Fruit fly (Drosophila melanogaster): ENCODE results near the gene Hsp68.
A peak's percentile ranks its signal among the peaks of the same experiment; 100 is the strongest.

- TF ChIP-seq CG10321 (GFP tag; IDR thresholded peaks at IDR 0.05) (no peak), Hand (GFP tag; optimal IDR thresholded peaks at IDR 0.05) (peak; percentile 44), schlank (tag; optimal IDR thresholded peaks at IDR 0.05) (no peak), CG17829 (tag; optimal IDR thresholded peaks at IDR 0.05) (peak; percentile 56), en (GFP tag; optimal IDR thresholded peaks at IDR 0.05) (no peak), ci (GFP tag; IDR thresholded peaks at IDR 0.05) (peak; percentile 79), CG14014 (GFP tag; IDR thresholded peaks at IDR 0.05) (peak; percentile 78), CG4617 (GFP tag; optimal IDR thresholded peaks at IDR 0.05; ENCODE audit: borderline replicate concordance) (no peak), CG6175 (GFP tag; IDR thresholded peaks at IDR 0.05) (no peak; the same call in 2 of the 3 replicates), CG15514 (GFP tag; optimal IDR thresholded peaks at IDR 0.05) (peak; percentile 56), prd (optimal IDR thresholded peaks at IDR 0.05) (no peak), prd (GFP tag; IDR thresholded peaks at IDR 0.05) (peak; percentile 75), Spps (tag; optimal IDR thresholded peaks at IDR 0.05) (no peak), CG2202 (tag; optimal IDR thresholded peaks at IDR 0.05) (no peak)
Observed at dm6 chr3R:24010637-24011214, 46.4 kb downstream of the Hsp68 start.

All from whole organism, embryonic.